Fruit fly (Drosophila melanogaster) whole organism, embryonic: ENCODE results near the gene Ostgamma.

Source experiments
- CG10366 ChIP-seq: fragments of 200-800 bp; sonication (Bioruptor generic); IDR thresholded peaks from 2 replicates; pipeline ENCODE4 v1.3.6; 2022; ENCODE audit warnings: missing biosample characterization, missing genetic modification characterization
- CG10431 ChIP-seq: fragments of 200-800 bp; sonication (Bioruptor generic); optimal IDR thresholded peaks from 3 replicates; lab custom pipeline; 2018; ENCODE audit warnings: missing biosample characterization, mild to moderate bottlenecking, missing genetic modification characterization
- CG10654 ChIP-seq: fragments of 200-800 bp; sonication (Bioruptor generic); optimal IDR thresholded peaks from 2 replicates; lab custom pipeline; 2016; ENCODE audit warnings: missing biosample characterization, missing genetic modification characterization
- CG11696 ChIP-seq: fragments of 200-800 bp; sonication (Bioruptor generic); IDR thresholded peaks from 2 replicates; pipeline ENCODE4 v1.3.6; 2022; ENCODE audit warnings: missing biosample characterization, missing genetic modification characterization
- CG14014 ChIP-seq: fragments of 200-800 bp; sonication (Bioruptor generic); IDR thresholded peaks from 2 replicates; pipeline ENCODE4 v1.3.6; 2022; ENCODE audit warnings: missing biosample characterization, missing genetic modification characterization
- CG1529 ChIP-seq: fragments of 200-800 bp; sonication (Bioruptor generic); optimal IDR thresholded peaks from 3 replicates; lab custom pipeline; 2018; ENCODE audit warnings: missing biosample characterization, missing genetic modification characterization
- CG15479 ChIP-seq: fragments of 200-800 bp; sonication (Bioruptor generic); optimal IDR thresholded peaks from 3 replicates; lab custom pipeline; 2019; ENCODE audit warnings: missing biosample characterization, mild to moderate bottlenecking, missing genetic modification characterization, moderate library complexity
- CG17328 ChIP-seq: fragments of 200-800 bp; sonication (Bioruptor generic); IDR thresholded peaks from 2 replicates; pipeline ENCODE4 v1.3.6; 2022; ENCODE audit warnings: missing biosample characterization, missing genetic modification characterization
- CG2120 ChIP-seq: fragments of 200-800 bp; sonication (Bioruptor generic); optimal IDR thresholded peaks from 3 replicates; lab custom pipeline; 2016; ENCODE audit warnings: missing biosample characterization, missing genetic modification characterization
- CG2129 ChIP-seq: fragments of 200-800 bp; sonication (Bioruptor generic); IDR thresholded peaks from 2 replicates; pipeline ENCODE4 v1.3.6; 2022; ENCODE audit warnings: missing biosample characterization, missing genetic modification characterization; ENCODE audit not compliant: partially characterized antibody
- CG2712 ChIP-seq: fragments of 200-800 bp; optimal IDR thresholded peaks from 3 replicates; lab custom pipeline; 2019; ENCODE audit warnings: missing biosample characterization, mild to moderate bottlenecking, missing genetic modification characterization, moderate library complexity
- CG2875 ChIP-seq: fragments of 200-800 bp; sonication (Bioruptor generic); optimal IDR thresholded peaks from 2 replicates; lab custom pipeline; 2017; ENCODE audit warnings: missing biosample characterization, mild to moderate bottlenecking, missing genetic modification characterization, missing genetic modification reagents
- CG30403 ChIP-seq: fragments of 200-800 bp; sonication (Bioruptor generic); optimal IDR thresholded peaks from 3 replicates; lab custom pipeline; 2016; ENCODE audit warnings: missing biosample characterization, missing genetic modification characterization
- CG33213 ChIP-seq: fragments of 200-800 bp; sonication (Bioruptor generic); optimal IDR thresholded peaks from 3 replicates; lab custom pipeline; 2016; ENCODE audit warnings: missing biosample characterization, missing genetic modification characterization
- CG3407 ChIP-seq: fragments of 200-800 bp; sonication (Bioruptor generic); optimal IDR thresholded peaks from 2 replicates; lab custom pipeline; 2018; ENCODE audit warnings: missing biosample characterization, mild to moderate bottlenecking, missing genetic modification characterization
- CG5953 ChIP-seq: fragments of 200-800 bp; sonication (Bioruptor generic); IDR thresholded peaks from 2 replicates; pipeline ENCODE4 v1.3.6; 2022; ENCODE audit warnings: missing biosample characterization, missing genetic modification characterization
- CG7357 ChIP-seq: fragments of 200-800 bp; sonication (Bioruptor generic); IDR thresholded peaks from 3 replicates; pipeline ENCODE4 v1.3.6; 2022; ENCODE audit warnings: missing biosample characterization, missing genetic modification characterization
- CG7556 ChIP-seq: fragments of 200-800 bp; sonication (Bioruptor generic); optimal IDR thresholded peaks from 2 replicates; lab custom pipeline; 2017; ENCODE audit warnings: missing biosample characterization, mild to moderate bottlenecking, missing genetic modification characterization
- CG9876 ChIP-seq: fragments of 200-800 bp; sonication (Bioruptor generic); optimal IDR thresholded peaks from 2 replicates; lab custom pipeline; 2016; ENCODE audit warnings: missing biosample characterization, missing genetic modification characterization
- Camta ChIP-seq: fragments of 200-800 bp; sonication (Bioruptor generic); optimal IDR thresholded peaks from 2 replicates; lab custom pipeline; 2016; ENCODE audit warnings: missing biosample characterization, missing genetic modification characterization
- Chrac-16 ChIP-seq: fragments of 200-800 bp; sonication (Bioruptor generic); optimal IDR thresholded peaks from 3 replicates; lab custom pipeline; 2016; ENCODE audit warnings: missing biosample characterization, missing genetic modification characterization
- CrebB ChIP-seq: fragments of 200-800 bp; sonication (Bioruptor generic); optimal IDR thresholded peaks from 3 replicates; lab custom pipeline; 2018; ENCODE audit warnings: missing biosample characterization, mild to moderate bottlenecking, missing genetic modification characterization
- Dek ChIP-seq: fragments of 200-800 bp; sonication (Bioruptor generic); optimal IDR thresholded peaks from 3 replicates; lab custom pipeline; 2019; ENCODE audit warnings: missing biosample characterization, mild to moderate bottlenecking, missing genetic modification characterization, moderate library complexity
- Fer1 ChIP-seq: fragments of 200-800 bp; sonication (Bioruptor generic); optimal IDR thresholded peaks from 2 replicates; lab custom pipeline; 2017; ENCODE audit warnings: missing biosample characterization, mild to moderate bottlenecking, missing genetic modification characterization
- Fer3 ChIP-seq: fragments of 200-800 bp; sonication (Bioruptor generic); optimal IDR thresholded peaks from 2 replicates; lab custom pipeline; 2018; ENCODE audit warnings: missing biosample characterization, mild to moderate bottlenecking, missing genetic modification characterization, moderate library complexity
- Mad ChIP-seq: fragments of 200-800 bp; sonication (Bioruptor generic); optimal IDR thresholded peaks from 2 replicates; lab custom pipeline; 2016; ENCODE audit warnings: missing biosample characterization, missing genetic modification characterization
- NC2α ChIP-seq: fragments of 200-800 bp; sonication (Bioruptor generic); optimal IDR thresholded peaks from 2 replicates; lab custom pipeline; 2016; ENCODE audit warnings: missing biosample characterization, missing genetic modification characterization
- Nf-YA ChIP-seq: fragments of 200-800 bp; sonication (Bioruptor generic); IDR thresholded peaks from 2 replicates; pipeline ENCODE4 v1.3.6; 2022; ENCODE audit warnings: missing biosample characterization, missing genetic modification characterization
- NfI ChIP-seq: fragments of 200-800 bp; sonication (Bioruptor generic); optimal IDR thresholded peaks from 3 replicates; lab custom pipeline; 2018; ENCODE audit warnings: missing biosample characterization, mild to moderate bottlenecking, missing genetic modification characterization, moderate library complexity
- TFAM ChIP-seq: fragments of 200-800 bp; sonication (Bioruptor generic); optimal IDR thresholded peaks from 2 replicates; lab custom pipeline; 2017; ENCODE audit warnings: missing biosample characterization, missing genetic modification characterization, inconsistent platforms
- ac ChIP-seq: fragments of 200-800 bp; sonication (Bioruptor generic); optimal IDR thresholded peaks from 3 replicates; lab custom pipeline; 2017; ENCODE audit warnings: missing biosample characterization, mild to moderate bottlenecking, missing genetic modification characterization
- aop ChIP-seq: fragments of 200-800 bp; sonication (Bioruptor generic); IDR thresholded peaks from 2 replicates; pipeline ENCODE4 v1.3.6; 2022; ENCODE audit warnings: missing biosample characterization, missing genetic modification characterization
- ato ChIP-seq: fragments of 200-800 bp; sonication (Bioruptor generic); IDR thresholded peaks from 2 replicates; pipeline ENCODE4 v1.3.6; 2022; ENCODE audit warnings: missing biosample characterization, missing genetic modification characterization; ENCODE audit not compliant: partially characterized antibody
- bab2 ChIP-seq: fragments of 200-800 bp; sonication (Bioruptor generic); optimal IDR thresholded peaks from 2 replicates; lab custom pipeline; 2016; ENCODE audit warnings: missing biosample characterization, missing genetic modification characterization
- chif ChIP-seq, 2 experiments: fragments of 200-800 bp; sonication (Bioruptor generic); optimal IDR thresholded peaks; 3 replicates each; lab custom pipeline; 2016; ENCODE audit warnings: missing biosample characterization in 2 of 2, missing genetic modification characterization in 2 of 2
- corto ChIP-seq: fragments of 200-800 bp; sonication (Bioruptor generic); optimal IDR thresholded peaks from 2 replicates; lab custom pipeline; 2016; ENCODE audit warnings: missing biosample characterization, mild to moderate bottlenecking, missing genetic modification characterization, moderate library complexity
- croc ChIP-seq: fragments of 200-800 bp; sonication (Bioruptor generic); conservative IDR thresholded peaks from 3 replicates; pipeline ENCODE4 v1.3.6; 2022; ENCODE audit warnings: missing biosample characterization, missing genetic modification characterization
- dm ChIP-seq: fragments of 200-800 bp; sonication (Bioruptor generic); optimal IDR thresholded peaks from 3 replicates; lab custom pipeline; 2016; ENCODE audit warnings: missing biosample characterization, missing genetic modification characterization
- esg ChIP-seq: fragments of 200-800 bp; sonication (Bioruptor generic); conservative IDR thresholded peaks from 2 replicates; pipeline ENCODE4 v1.3.6; 2022; ENCODE audit warnings: missing biosample characterization, missing genetic modification characterization
- fru ChIP-seq: fragments of >200 bp; optimal IDR thresholded peaks from 2 replicates; lab custom pipeline; 2017
- kay ChIP-seq: fragments of 200-800 bp; sonication (Bioruptor generic); optimal IDR thresholded peaks from 2 replicates; lab custom pipeline; 2016; ENCODE audit warnings: missing biosample characterization, missing genetic modification characterization
- nmo ChIP-seq: fragments of 200-800 bp; sonication (Bioruptor generic); optimal IDR thresholded peaks from 2 replicates; lab custom pipeline; 2018; ENCODE audit warnings: missing biosample characterization, mild to moderate bottlenecking, missing genetic modification characterization, moderate library complexity
- oc ChIP-seq: fragments of 200-800 bp; sonication (Bioruptor generic); optimal IDR thresholded peaks from 2 replicates; lab custom pipeline; 2018; ENCODE audit warnings: missing biosample characterization, mild to moderate bottlenecking, missing genetic modification characterization, moderate library complexity
- p53 ChIP-seq: fragments of 200-800 bp; sonication (Bioruptor generic); optimal IDR thresholded peaks from 2 replicates; lab custom pipeline; 2016; ENCODE audit warnings: missing biosample characterization, missing genetic modification characterization
- pfk ChIP-seq: fragments of 200-800 bp; sonication (Bioruptor generic); optimal IDR thresholded peaks from 2 replicates; lab custom pipeline; 2018; ENCODE audit warnings: missing biosample characterization, mild to moderate bottlenecking, missing genetic modification characterization, moderate library complexity
- pros ChIP-seq: fragments of 200-800 bp; sonication (Bioruptor generic); optimal IDR thresholded peaks from 3 replicates; lab custom pipeline; 2019; ENCODE audit warnings: missing biosample characterization, mild to moderate bottlenecking, missing genetic modification characterization, moderate library complexity
- row ChIP-seq: fragments of 200-800 bp; sonication (Bioruptor generic); IDR thresholded peaks from 3 replicates; pipeline ENCODE4 v1.3.6; 2022; ENCODE audit warnings: missing biosample characterization, missing genetic modification characterization
- sc ChIP-seq, 3 experiments: fragments of >200 bp in 2 of 3; fragments of 200-800 bp in 1 of 3; sonication (Bioruptor generic) in 1 of 3; optimal IDR thresholded peaks; 2 replicates in 2 of 3; 3 replicates in 1 of 3; lab custom pipeline; 2017; ENCODE audit warnings: mild to moderate bottlenecking in 1 of 3, missing biosample characterization in 1 of 3, missing genetic modification characterization in 1 of 3, missing genetic modification reagents in 1 of 3
- sqz ChIP-seq: fragments of 200-800 bp; sonication (Bioruptor generic); optimal IDR thresholded peaks from 3 replicates; lab custom pipeline; 2018; ENCODE audit warnings: missing biosample characterization, mild to moderate bottlenecking, missing genetic modification characterization
- vfl ChIP-seq: fragments of 200-800 bp; sonication (Bioruptor generic); optimal IDR thresholded peaks from 2 replicates; lab custom pipeline; 2016; ENCODE audit warnings: missing biosample characterization, missing genetic modification characterization

Ostgamma gene

dm6 chr2L:8274958-8275584 is 32.9 kb downstream of the Ostgamma start (continued):
- peak; percentile 57 for TF ChIP-seq CG10366 (GFP tag; lab: Robert Waterston, UW)
- peak; percentile 54 for TF ChIP-seq Fer3 (tag; lab: Kevin White, UChicago)
- TF ChIP-seq CG10431 (GFP tag; lab: Kevin White, UChicago) = no peak
- TF ChIP-seq CG30403 (GFP tag; lab: Kevin White, UChicago) = peak; percentile 70
- no peak for TF ChIP-seq pfk
- peak; percentile 26 for TF ChIP-seq CG10654
- TF ChIP-seq Camta = no peak
- peak; percentile 63 for TF ChIP-seq CG7556 (GFP tag; lab: Kevin White, UChicago)
- peak; percentile 78 for TF ChIP-seq row (GFP tag; lab: Robert Waterston, UW)
- peak; percentile 65 for TF ChIP-seq CG2875 (GFP tag; lab: Kevin White, UChicago)
- TF ChIP-seq sqz (GFP tag; lab: Kevin White, UChicago) = peak; percentile 34
- peak; percentile 59 for TF ChIP-seq ac
- peak; percentile 38 for TF ChIP-seq Fer1
- TF ChIP-seq sc (optimal IDR thresholded peaks at IDR 0.05; lab: Kevin White, UChicago) = no peak
- TF ChIP-seq sc (GFP tag; optimal IDR thresholded peaks at IDR 0.05; lab: Kevin White, UChicago) = peak; percentile 46
- no peak for TF ChIP-seq corto (GFP tag; lab: Kevin White, UChicago)
- TF ChIP-seq pros (GFP tag; lab: Kevin White, UChicago) = no peak
- no peak for TF ChIP-seq CrebB (tag; lab: Kevin White, UChicago)
- TF ChIP-seq esg (GFP tag; lab: Robert Waterston, UW) = peak; percentile 26; the same call in 1 of the 2 replicates
- TF ChIP-seq CG2120 (GFP tag; lab: Kevin White, UChicago) = peak; percentile 1
- peak; percentile 58 for TF ChIP-seq Chrac-16 (GFP tag; lab: Kevin White, UChicago)
- TF ChIP-seq CG11696 (GFP tag; lab: Robert Waterston, UW) = peak; percentile 96
- TF ChIP-seq NfI (GFP tag; lab: Kevin White, UChicago) = peak; percentile 38
- peak; percentile 38 for TF ChIP-seq oc (tag; lab: Kevin White, UChicago)
- TF ChIP-seq CG15479 (GFP tag; lab: Kevin White, UChicago) = peak; percentile 85
- peak; percentile 32 for TF ChIP-seq CG1529 (GFP tag; lab: Kevin White, UChicago)
- peak; percentile 84 for TF ChIP-seq nmo (GFP tag; lab: Kevin White, UChicago)
- TF ChIP-seq fru = no peak
- no peak for TF ChIP-seq ato (GFP tag; lab: Robert Waterston, UW)
- TF ChIP-seq Dek (tag; lab: Kevin White, UChicago) = peak; percentile 36
- TF ChIP-seq croc (GFP tag; lab: Robert Waterston, UW) = peak; percentile 42; the same call in 1 of the 3 replicates
- no peak for TF ChIP-seq CG2129
- no peak for TF ChIP-seq CG33213 (GFP tag; lab: Kevin White, UChicago)
- TF ChIP-seq CG7357 (GFP tag; lab: Robert Waterston, UW) = no peak
- peak; percentile 1 for TF ChIP-seq Mad (GFP tag; lab: Kevin White, UChicago)
- peak; percentile 36; the same call in 1 of the 2 replicates for TF ChIP-seq CG14014 (GFP tag; lab: Robert Waterston, UW)
- peak; percentile 46 to 68 for TF ChIP-seq chif (GFP tag; optimal IDR thresholded peaks at IDR 0.05; lab: Kevin White, UChicago)
- TF ChIP-seq CG9876 (GFP tag; lab: Kevin White, UChicago) = no peak
- TF ChIP-seq bab2 (GFP tag; lab: Kevin White, UChicago) = no peak
- no peak for TF ChIP-seq TFAM (GFP tag; lab: Kevin White, UChicago)
- TF ChIP-seq CG17328 (GFP tag; lab: Robert Waterston, UW) = peak; percentile 71
- TF ChIP-seq CG3407 = peak; percentile 45
- no peak for TF ChIP-seq vfl (GFP tag; lab: Kevin White, UChicago)
- peak; percentile 3 for TF ChIP-seq kay (GFP tag; lab: Kevin White, UChicago)
- no peak for TF ChIP-seq Nf-YA (GFP tag; lab: Robert Waterston, UW)
- TF ChIP-seq NC2α (GFP tag; lab: Kevin White, UChicago) = no peak
- no peak; the same call in 1 of the 2 replicates for TF ChIP-seq CG5953 (GFP tag; lab: Robert Waterston, UW)
- TF ChIP-seq dm = no peak
- TF ChIP-seq CG2712 (tag; lab: Kevin White, UChicago) = peak; percentile 89
- no peak for TF ChIP-seq p53 (GFP tag; lab: Kevin White, UChicago)
- no peak for TF ChIP-seq aop (GFP tag; lab: Robert Waterston, UW)
